Worm (Caenorhabditis elegans) whole organism, L3 larva: ENCODE results near the gene skpt-1.

ENCODE experiments used
- lin-15B ChIP-seq: fragments of 150-350 bp; optimal IDR thresholded peaks from 2 replicates; lab custom pipeline; 2014; ENCODE audit warnings: missing biosample characterization, missing genetic modification characterization
- nhr-11 ChIP-seq: fragments of 150-350 bp; optimal IDR thresholded peaks from 2 replicates; lab custom pipeline; 2014; ENCODE audit warnings: missing biosample characterization, missing genetic modification characterization
- nhr-77 ChIP-seq: fragments of 150-350 bp; optimal IDR thresholded peaks from 2 replicates; lab custom pipeline; 2014; ENCODE audit warnings: missing biosample characterization, missing genetic modification characterization
- pha-4 ChIP-seq: fragments of 150-350 bp; optimal IDR thresholded peaks from 2 replicates; lab custom pipeline; 2014; ENCODE audit warnings: missing biosample characterization, missing genetic modification reagents, missing genetic modification characterization
- pqm-1 ChIP-seq: fragments of 150-350 bp; optimal IDR thresholded peaks from 2 replicates; lab custom pipeline; 2017; ENCODE audit warnings: missing biosample characterization, missing genetic modification characterization, inconsistent platforms
- sea-2 ChIP-seq: fragments of 150-350 bp; sonication (generic microtip); optimal IDR thresholded peaks from 4 replicates; lab custom pipeline; 2014; ENCODE audit warnings: missing biosample characterization, missing genetic modification reagents, missing genetic modification characterization
- skn-1 ChIP-seq: fragments of 150-350 bp; optimal IDR thresholded peaks from 2 replicates; lab custom pipeline; 2014; ENCODE audit warnings: missing biosample characterization, missing genetic modification characterization
- snpc-4 ChIP-seq: fragments of 150-350 bp; optimal IDR thresholded peaks from 2 replicates; lab custom pipeline; 2014; ENCODE audit warnings: missing biosample characterization, missing genetic modification characterization
- zag-1 ChIP-seq: fragments of 150-350 bp; optimal IDR thresholded peaks from 2 replicates; lab custom pipeline; 2014; ENCODE audit warnings: missing biosample characterization, missing genetic modification characterization

DNA sequence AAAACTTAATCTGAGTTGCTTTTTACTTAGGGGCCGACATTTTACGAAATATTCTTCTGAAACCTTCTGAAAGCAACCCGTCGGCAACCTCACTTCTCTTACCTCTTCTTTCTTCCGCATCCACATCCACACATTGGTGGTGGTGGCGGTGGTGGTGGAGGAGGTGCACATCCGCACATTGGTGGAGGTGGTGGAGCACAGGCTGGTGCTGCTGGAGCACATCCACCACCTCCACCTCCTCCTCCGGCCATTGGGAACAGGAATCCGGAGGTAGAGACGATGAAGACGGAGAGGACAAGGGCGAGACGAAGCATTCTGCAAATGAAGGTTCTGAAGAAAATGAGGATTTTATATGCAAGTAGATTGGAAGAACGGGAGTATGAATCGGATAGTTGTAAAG, 34.5 kb downstream of the skpt-1 start, which contains the start of gene grl-22:
- no peak for TF ChIP-seq sea-2 (GFP tag; lab: Kevin White, UChicago)
- TF ChIP-seq zag-1 (tag; lab: Kevin White, UChicago) = no peak
- no peak for TF ChIP-seq nhr-77 (tag; lab: Kevin White, UChicago)
- TF ChIP-seq pqm-1 (tag; lab: Kevin White, UChicago) = no peak
- TF ChIP-seq skn-1 (tag; lab: Kevin White, UChicago) = no peak
- no peak for TF ChIP-seq pha-4
- no peak for TF ChIP-seq snpc-4
- no peak for TF ChIP-seq lin-15B (tag; lab: Kevin White, UChicago)
- no peak for TF ChIP-seq nhr-11 (tag; lab: Kevin White, UChicago)
